Worm (Caenorhabditis elegans) whole organism, L4 larva: ENCODE measurements around the gene lgc-5.
A peak's percentile ranks its signal among the peaks of the same experiment; 100 is the strongest.

Experiments used
- T20F7.1 ChIP-seq: fragments of 200-800 bp; sonication (Bioruptor generic); optimal IDR thresholded peaks from 2 replicates; lab custom pipeline; 2018; ENCODE audit warnings: mild to moderate bottlenecking, missing genetic modification characterization, missing compliant biosample characterization
- aha-1 ChIP-seq: fragments of 150-350 bp; peaks from one replicate; lab custom pipeline; 2014; ENCODE audit warnings: missing biosample characterization, missing genetic modification characterization
- ces-1 ChIP-seq: fragments of 150-350 bp; sonication (generic microtip); optimal IDR thresholded peaks from 4 replicates; lab custom pipeline; 2014; ENCODE audit warnings: missing biosample characterization, missing genetic modification reagents, missing genetic modification characterization
- ctbp-1 ChIP-seq: fragments of 200-800 bp; sonication (Bioruptor generic); IDR thresholded peaks from 2 replicates; pipeline ENCODE4 v1.3.6; 2022; ENCODE audit warnings: missing genetic modification reagents, missing genetic modification characterization, missing compliant biosample characterization
- daf-16 ChIP-seq, 3 experiments: sonication (generic microtip); optimal IDR thresholded peaks; 2 replicates each; lab custom pipeline; 2016 to 2017; ENCODE audit warnings: missing genetic modification characterization in 3 of 3, missing genetic modification reagents in 3 of 3, mild to moderate bottlenecking in 2 of 3, missing compliant biosample characterization in 2 of 3, missing biosample characterization in 1 of 3, moderate library complexity in 1 of 3
- daf-19 ChIP-seq: fragments of 200-800 bp; sonication (Bioruptor generic); conservative IDR thresholded peaks from 2 replicates; pipeline ENCODE4 v1.3.6; 2022; ENCODE audit warnings: missing genetic modification characterization, missing compliant biosample characterization
- daf-8 ChIP-seq: fragments of 200-800 bp; sonication (Bioruptor generic); IDR thresholded peaks from 2 replicates; pipeline ENCODE4 v1.3.6; 2022; ENCODE audit warnings: missing genetic modification characterization, missing compliant biosample characterization
- dmd-6 ChIP-seq: fragments of 200-800 bp; sonication (Bioruptor generic); IDR thresholded peaks from 2 replicates; pipeline ENCODE4 v1.3.6; 2022; ENCODE audit warnings: missing genetic modification reagents, missing genetic modification characterization, missing compliant biosample characterization
- dmd-8 ChIP-seq: fragments of 200-800 bp; sonication (Bioruptor generic); IDR thresholded peaks from 2 replicates; pipeline ENCODE4 v1.3.6; 2022; ENCODE audit warnings: missing genetic modification characterization, missing compliant biosample characterization
- dpl-1 ChIP-seq: fragments of 150-350 bp; optimal IDR thresholded peaks from 2 replicates; lab custom pipeline; 2014; ENCODE audit warnings: missing biosample characterization, missing genetic modification reagents, missing genetic modification characterization
- dve-1 ChIP-seq: sonication (generic microtip); optimal IDR thresholded peaks from 2 replicates; lab custom pipeline; 2017; ENCODE audit warnings: antibody characterized with exemption, mild to moderate bottlenecking, missing genetic modification characterization, missing compliant biosample characterization; ENCODE audit not compliant: insufficient read depth
- fos-1 ChIP-seq: fragments of 150-350 bp; optimal IDR thresholded peaks from 2 replicates; lab custom pipeline; 2014; ENCODE audit warnings: missing biosample characterization, missing genetic modification characterization
- hlh-11 ChIP-seq: fragments of 200-800 bp; sonication (Bioruptor generic); optimal IDR thresholded peaks from 2 replicates; lab custom pipeline; 2018; ENCODE audit warnings: mild to moderate bottlenecking, missing genetic modification characterization, missing compliant biosample characterization
- lin-38 ChIP-seq: fragments of 200-800 bp; sonication (Bioruptor generic); IDR thresholded peaks from 2 replicates; pipeline ENCODE4 v1.3.6; 2022; ENCODE audit warnings: missing genetic modification reagents, missing genetic modification characterization, missing compliant biosample characterization
- mes-2 ChIP-seq: sonication (generic microtip); optimal IDR thresholded peaks from 2 replicates; lab custom pipeline; 2016; ENCODE audit warnings: missing genotype, mild to moderate bottlenecking, missing genetic modification characterization, missing compliant biosample characterization; ENCODE audit not compliant: poor library complexity, severe bottlenecking
- mxl-2 ChIP-seq: fragments of 200-800 bp; sonication (Bioruptor generic); conservative IDR thresholded peaks from 2 replicates; pipeline ENCODE4 v1.3.6; 2022; ENCODE audit warnings: missing genetic modification reagents, missing genetic modification characterization, missing compliant biosample characterization
- mxl-3 ChIP-seq: fragments of 200-800 bp; sonication (Bioruptor generic); optimal IDR thresholded peaks from 2 replicates; lab custom pipeline; 2018; ENCODE audit warnings: mild to moderate bottlenecking, missing genetic modification characterization, missing compliant biosample characterization
- nhr-102 ChIP-seq: sonication (generic microtip); optimal IDR thresholded peaks from 2 replicates; lab custom pipeline; 2016; ENCODE audit warnings: mild to moderate bottlenecking, missing genetic modification characterization, moderate library complexity, missing compliant biosample characterization
- nhr-11 ChIP-seq: fragments of 150-350 bp; optimal IDR thresholded peaks from 2 replicates; lab custom pipeline; 2014; ENCODE audit warnings: missing biosample characterization, missing genetic modification characterization
- nhr-28 ChIP-seq: fragments of 150-350 bp; optimal IDR thresholded peaks from 2 replicates; lab custom pipeline; 2014; ENCODE audit warnings: missing biosample characterization, missing genetic modification characterization
- nhr-48 ChIP-seq: sonication (generic microtip); optimal IDR thresholded peaks from 2 replicates; lab custom pipeline; 2016; ENCODE audit warnings: mild to moderate bottlenecking, missing genetic modification characterization, missing compliant biosample characterization
- nhr-77 ChIP-seq: fragments of 150-350 bp; optimal IDR thresholded peaks from 2 replicates; lab custom pipeline; 2014; ENCODE audit warnings: missing biosample characterization, missing genetic modification characterization
- php-3 ChIP-seq: fragments of 200-800 bp; sonication (Bioruptor generic); IDR thresholded peaks from 2 replicates; pipeline ENCODE4 v1.3.6; 2022; ENCODE audit warnings: missing genetic modification reagents, missing genetic modification characterization, missing compliant biosample characterization
- pqm-1 ChIP-seq: sonication (generic microtip); optimal IDR thresholded peaks from 2 replicates; lab custom pipeline; 2017; ENCODE audit warnings: missing biosample characterization, missing genetic modification characterization
- saeg-2 ChIP-seq: fragments of 200-800 bp; sonication (Bioruptor generic); IDR thresholded peaks from 2 replicates; pipeline ENCODE4 v1.3.6; 2022; ENCODE audit warnings: missing genetic modification reagents, missing genetic modification characterization, missing compliant biosample characterization
- spr-3 ChIP-seq: fragments of 200-800 bp; sonication (Bioruptor generic); optimal IDR thresholded peaks from 2 replicates; lab custom pipeline; 2018; ENCODE audit warnings: mild to moderate bottlenecking, missing genetic modification characterization, missing compliant biosample characterization
- tra-1 ChIP-seq: fragments of 200-800 bp; sonication (Bioruptor generic); IDR thresholded peaks from 2 replicates; pipeline ENCODE4 v1.3.6; 2022; ENCODE audit warnings: missing genetic modification reagents, missing genetic modification characterization, missing compliant biosample characterization
- unc-62 ChIP-seq, 3 experiments: fragments of 150-350 bp in 1 of 3; sonication (generic microtip); optimal IDR thresholded peaks in 2 of 3; peaks in 1 of 3; 1 replicate in 1 of 3; 2 replicates in 2 of 3; lab custom pipeline; 2014 to 2017; ENCODE audit warnings: missing biosample characterization in 3 of 3, missing genetic modification characterization in 3 of 3, missing genetic modification reagents in 3 of 3, missing genotype in 1 of 3
- zfp-2 ChIP-seq: sonication (generic microtip); optimal IDR thresholded peaks from 2 replicates; lab custom pipeline; 2016; ENCODE audit warnings: mild to moderate bottlenecking, missing genetic modification characterization, missing compliant biosample characterization
- ztf-7 ChIP-seq: fragments of 150-350 bp; optimal IDR thresholded peaks from 2 replicates; lab custom pipeline; 2014; ENCODE audit warnings: missing biosample characterization, missing genetic modification characterization

lgc-5 gene

ce11 chrIV:8379683-8380082 is 37.2 kb downstream of the lgc-5 start, which contains the start of gene praf-3:
TSS of gene praf-3 (plus strand) at chrIV:8379983.
- TF ChIP-seq ces-1 = no peak
- TF ChIP-seq lin-38 (GFP tag; lab: Robert Waterston, UW) = no peak
- TF ChIP-seq mxl-2 (GFP tag; lab: Robert Waterston, UW) = no peak
- TF ChIP-seq dmd-8 (GFP tag; lab: Robert Waterston, UW) = no peak
- TF ChIP-seq daf-8 = no peak
- no peak for TF ChIP-seq fos-1

ce11 chrIV:8380266-8380850 is 37.9 kb downstream of the lgc-5 start:
- TF ChIP-seq mxl-3 (GFP tag; lab: Kevin White, UChicago) = peak; percentile 21
- peak; percentile 73 for TF ChIP-seq nhr-28 (tag; lab: Kevin White, UChicago)
- peak; percentile 89 for TF ChIP-seq php-3 (GFP tag; lab: Robert Waterston, UW)
- TF ChIP-seq nhr-102 (tag; lab: Kevin White, UChicago) = peak; percentile 11
- peak; percentile 33 for TF ChIP-seq T20F7.1 (GFP tag; lab: Kevin White, UChicago)
- peak; percentile 9 for TF ChIP-seq aha-1
- TF ChIP-seq daf-16 (GFP tag; optimal IDR thresholded peaks at IDR 0.05; lab: Kevin White, UChicago) = peak in 1 of 2 experiments; percentile 47
- TF ChIP-seq daf-16 (tag; optimal IDR thresholded peaks at IDR 0.05; lab: Kevin White, UChicago) = peak; percentile 81
- no peak for TF ChIP-seq hlh-11 (tag; lab: Kevin White, UChicago)
- TF ChIP-seq ctbp-1 (GFP tag; lab: Robert Waterston, UW) = no peak
- peak; percentile 94 for TF ChIP-seq dmd-6 (GFP tag; lab: Robert Waterston, UW)
- peak; percentile 41 for TF ChIP-seq nhr-77 (tag; lab: Kevin White, UChicago)
- TF ChIP-seq zfp-2 (tag; lab: Kevin White, UChicago) = no peak
- no peak for TF ChIP-seq mxl-2 (GFP tag; lab: Robert Waterston, UW)
- peak; percentile 47 to 93 for TF ChIP-seq unc-62 (GFP tag; optimal IDR thresholded peaks at IDR 0.05 in 1 of 2; lab: Kevin White, UChicago)
- no peak for TF ChIP-seq unc-62 (tag; optimal IDR thresholded peaks at IDR 0.05; lab: Kevin White, UChicago)
- peak; percentile 92 for TF ChIP-seq pqm-1
- peak; percentile 79; the same call in 1 of the 2 replicates for TF ChIP-seq tra-1 (GFP tag; lab: Robert Waterston, UW)
- peak; percentile 77 for TF ChIP-seq dve-1 (tag; lab: Kevin White, UChicago)
- peak; percentile 21 for TF ChIP-seq nhr-48

- TF ChIP-seq unc-62 (GFP tag; optimal IDR thresholded peaks at IDR 0.05 in 1 of 2; lab: Kevin White, UChicago) = peak in 1 of 2 experiments; percentile 52
- no peak for TF ChIP-seq unc-62 (tag; optimal IDR thresholded peaks at IDR 0.05; lab: Kevin White, UChicago)
- TF ChIP-seq mxl-2 (GFP tag; lab: Robert Waterston, UW) = no peak
- no peak for TF ChIP-seq dve-1 (tag; lab: Kevin White, UChicago)
- no peak for TF ChIP-seq ces-1
- TF ChIP-seq dpl-1 (GFP tag; lab: Kevin White, UChicago) = no peak
Observed at ce11 chrIV:8382695-8383094, 40.2 kb downstream of the lgc-5 start, which contains the start of gene D2096.9. TSS of gene D2096.9 (minus strand) at chrIV:8382795.

ce11 chrIV:8384737-8385136 is 42.3 kb downstream of the lgc-5 start:
- TF ChIP-seq ztf-7 = no peak
- peak in 1 of 2 experiments; percentile 94 for TF ChIP-seq unc-62 (GFP tag; optimal IDR thresholded peaks at IDR 0.05 in 1 of 2; lab: Kevin White, UChicago)
- TF ChIP-seq unc-62 (tag; optimal IDR thresholded peaks at IDR 0.05; lab: Kevin White, UChicago) = no peak

ce11 chrIV:8385662-8386061 is 43.2 kb downstream of the lgc-5 start:
- TF ChIP-seq zfp-2 (tag; lab: Kevin White, UChicago) (no peak), ces-1 (peak; percentile 90), spr-3 (no peak), unc-62 (GFP tag; optimal IDR thresholded peaks at IDR 0.05 in 1 of 2; lab: Kevin White, UChicago) (peak in 1 of 2 experiments; percentile 15), unc-62 (tag; optimal IDR thresholded peaks at IDR 0.05; lab: Kevin White, UChicago) (no peak), daf-19 (GFP tag; lab: Robert Waterston, UW) (no peak), saeg-2 (GFP tag; lab: Robert Waterston, UW) (no peak), fos-1 (no peak), nhr-11 (tag; lab: Kevin White, UChicago) (no peak), mes-2 (no peak), aha-1 (peak; percentile 4)
- TF ChIP-seq, all 104 proteins: peak for 3
